Worm (Caenorhabditis elegans) whole organism, L1 larva: ENCODE measurements around the gene kgb-2.

Experiments used
- C04F5.9 ChIP-seq: sonication (generic microtip); optimal IDR thresholded peaks from 2 replicates; lab custom pipeline; 2016; ENCODE audit warnings: missing genetic modification characterization, missing compliant biosample characterization
- C34B4.2 ChIP-seq: sonication (generic microtip); optimal IDR thresholded peaks from 2 replicates; lab custom pipeline; 2017; ENCODE audit warnings: mild to moderate bottlenecking, missing genetic modification characterization, missing compliant biosample characterization
- F16B12.6 ChIP-seq: fragments of 150-350 bp; optimal IDR thresholded peaks from 2 replicates; lab custom pipeline; 2014; ENCODE audit warnings: missing biosample characterization, missing genetic modification characterization
- Y116A8C.19 ChIP-seq: sonication (generic microtip); optimal IDR thresholded peaks from 2 replicates; lab custom pipeline; 2016; ENCODE audit warnings: missing compliant biosample characterization, missing genetic modification characterization, borderline replicate concordance
- aly-2 ChIP-seq: fragments of 150-350 bp; optimal IDR thresholded peaks from 2 replicates; lab custom pipeline; 2014; ENCODE audit warnings: missing biosample characterization, missing genetic modification characterization
- ama-1 ChIP-seq: fragments of 150-350 bp; optimal IDR thresholded peaks from 2 replicates; lab custom pipeline; 2014
- blmp-1 ChIP-seq: fragments of 150-350 bp; optimal IDR thresholded peaks from 2 replicates; lab custom pipeline; 2014; ENCODE audit warnings: missing biosample characterization, missing genetic modification characterization
- ceh-63 ChIP-seq: fragments of 200-800 bp; sonication (Bioruptor generic); optimal IDR thresholded peaks from 2 replicates; lab custom pipeline; 2018; ENCODE audit warnings: mild to moderate bottlenecking, missing genetic modification characterization, missing compliant biosample characterization
- ceh-82 ChIP-seq, 3 experiments: fragments of 150-350 bp in 1 of 3; sonication (generic microtip) in 2 of 3; optimal IDR thresholded peaks; 2 replicates each; lab custom pipeline; 2014 to 2017; ENCODE audit warnings: missing biosample characterization in 3 of 3, missing genetic modification characterization in 3 of 3
- ceh-88 ChIP-seq: fragments of 200-800 bp; sonication (Bioruptor generic); IDR thresholded peaks from 2 replicates; pipeline ENCODE4 v1.3.6; 2022; ENCODE audit warnings: missing genetic modification characterization, missing compliant biosample characterization
- ceh-90 ChIP-seq: sonication (generic microtip); optimal IDR thresholded peaks from 2 replicates; lab custom pipeline; 2016; ENCODE audit warnings: missing genetic modification characterization, missing compliant biosample characterization
- ces-1 ChIP-seq: fragments of 150-350 bp; optimal IDR thresholded peaks from 2 replicates; lab custom pipeline; 2014; ENCODE audit warnings: missing biosample characterization, missing genetic modification reagents, missing genetic modification characterization
- dpl-1 ChIP-seq, 3 experiments: fragments of 150-350 bp in 2 of 3; sonication (generic microtip) in 1 of 3; optimal IDR thresholded peaks; 2 replicates each; lab custom pipeline; 2014 to 2017; ENCODE audit warnings: missing biosample characterization in 3 of 3, missing genetic modification characterization in 3 of 3, missing genetic modification reagents in 3 of 3
- dsc-1 ChIP-seq: sonication (generic microtip); optimal IDR thresholded peaks from 2 replicates; lab custom pipeline; 2016; ENCODE audit warnings: mild to moderate bottlenecking, missing genetic modification characterization, missing compliant biosample characterization
- egl-13 ChIP-seq: sonication (generic microtip); optimal IDR thresholded peaks from 2 replicates; lab custom pipeline; 2016; ENCODE audit warnings: missing genotype, missing genetic modification reagents, missing genetic modification characterization, missing compliant biosample characterization
- egl-27 ChIP-seq, 2 experiments: fragments of 150-350 bp in 1 of 2; sonication (generic microtip); optimal IDR thresholded peaks; 3 replicates each; lab custom pipeline; 2017 to 2018; ENCODE audit warnings: missing biosample characterization in 2 of 2, missing genetic modification characterization in 2 of 2, missing genetic modification reagents in 2 of 2
- elt-2 ChIP-seq: sonication (generic microtip); optimal IDR thresholded peaks from 2 replicates; lab custom pipeline; 2016; ENCODE audit warnings: missing genetic modification characterization, mild to moderate bottlenecking, inconsistent platforms, missing compliant biosample characterization, missing genetic modification reagents
- ets-5 ChIP-seq: fragments of 200-800 bp; sonication (Bioruptor generic); IDR thresholded peaks from 2 replicates; pipeline ENCODE4 v1.3.6; 2022; ENCODE audit warnings: missing genetic modification characterization, missing compliant biosample characterization
- fkh-10 ChIP-seq: sonication (generic microtip); optimal IDR thresholded peaks from 2 replicates; lab custom pipeline; 2017; ENCODE audit warnings: missing biosample characterization, missing genetic modification reagents, missing genetic modification characterization
- hlh-17 ChIP-seq: fragments of 200-800 bp; sonication (Bioruptor generic); optimal IDR thresholded peaks from 2 replicates; lab custom pipeline; 2018; ENCODE audit warnings: missing genetic modification characterization, mild to moderate bottlenecking, missing compliant biosample characterization, moderate library complexity, borderline replicate concordance
- hpl-2 ChIP-seq: fragments of 150-350 bp; optimal IDR thresholded peaks from 2 replicates; lab custom pipeline; 2014; ENCODE audit warnings: missing biosample characterization, missing genetic modification reagents, missing genetic modification characterization
- irx-1 ChIP-seq: sonication (generic microtip); optimal IDR thresholded peaks from 2 replicates; lab custom pipeline; 2016; ENCODE audit warnings: missing genetic modification characterization, missing compliant biosample characterization
- lin-13 ChIP-seq: fragments of 150-350 bp; optimal IDR thresholded peaks from 2 replicates; lab custom pipeline; 2014; ENCODE audit warnings: missing biosample characterization, missing genetic modification reagents, missing genetic modification characterization
- lin-15B ChIP-seq: fragments of 150-350 bp; sonication (generic microtip); optimal IDR thresholded peaks from 3 replicates; lab custom pipeline; 2014; ENCODE audit warnings: missing biosample characterization, missing genetic modification characterization
- lin-35 ChIP-seq, 2 experiments: fragments of 150-350 bp; optimal IDR thresholded peaks; 2 replicates each; lab custom pipeline; 2014; ENCODE audit warnings: missing biosample characterization in 2 of 2, missing genetic modification characterization in 2 of 2, missing genetic modification reagents in 2 of 2
- lin-39 ChIP-seq: fragments of 150-350 bp; optimal IDR thresholded peaks from 2 replicates; lab custom pipeline; 2014; ENCODE audit warnings: missing biosample characterization, missing genetic modification reagents, missing genetic modification characterization
- lir-3 ChIP-seq: sonication (generic microtip); optimal IDR thresholded peaks from 2 replicates; lab custom pipeline; 2016; ENCODE audit warnings: mild to moderate bottlenecking, missing genetic modification characterization, moderate library complexity, missing compliant biosample characterization; ENCODE audit not compliant: poor library complexity
- mdl-1 ChIP-seq, 2 experiments: fragments of 150-350 bp; optimal IDR thresholded peaks; 2 replicates each; lab custom pipeline; 2014 to 2017; ENCODE audit warnings: missing biosample characterization in 2 of 2, missing genetic modification characterization in 2 of 2, inconsistent platforms in 1 of 2
- mep-1 ChIP-seq: fragments of 150-350 bp; optimal IDR thresholded peaks from 2 replicates; lab custom pipeline; 2014; ENCODE audit warnings: missing biosample characterization, missing genetic modification characterization
- nhr-11 ChIP-seq: fragments of 150-350 bp; optimal IDR thresholded peaks from 2 replicates; lab custom pipeline; 2014; ENCODE audit warnings: missing biosample characterization, missing genetic modification characterization
- nhr-12 ChIP-seq: sonication (generic microtip); optimal IDR thresholded peaks from 2 replicates; lab custom pipeline; 2017; ENCODE audit warnings: missing biosample characterization, missing genetic modification characterization
- nhr-19 ChIP-seq: fragments of 200-800 bp; sonication (Bioruptor generic); conservative IDR thresholded peaks from 2 replicates; pipeline ENCODE4 v1.3.6; 2022; ENCODE audit warnings: missing genetic modification characterization, missing compliant biosample characterization
- nhr-20 ChIP-seq: sonication (generic microtip); optimal IDR thresholded peaks from 2 replicates; lab custom pipeline; 2016; ENCODE audit warnings: mild to moderate bottlenecking, missing genetic modification characterization, missing compliant biosample characterization
- nhr-28 ChIP-seq: fragments of 150-350 bp; optimal IDR thresholded peaks from 2 replicates; lab custom pipeline; 2014; ENCODE audit warnings: missing biosample characterization, missing genetic modification characterization
- nhr-47 ChIP-seq: sonication (generic microtip); optimal IDR thresholded peaks from 2 replicates; lab custom pipeline; 2016; ENCODE audit warnings: mild to moderate bottlenecking, missing genetic modification characterization, moderate library complexity, missing compliant biosample characterization
- nhr-71 ChIP-seq: sonication (generic microtip); optimal IDR thresholded peaks from 2 replicates; lab custom pipeline; 2016; ENCODE audit warnings: mild to moderate bottlenecking, missing genetic modification characterization, moderate library complexity, missing compliant biosample characterization
- nhr-76 ChIP-seq: sonication (generic microtip); optimal IDR thresholded peaks from 2 replicates; lab custom pipeline; 2017; ENCODE audit warnings: missing biosample characterization, missing genetic modification characterization
- nhr-84 ChIP-seq: sonication (generic microtip); optimal IDR thresholded peaks from 2 replicates; lab custom pipeline; 2017; ENCODE audit warnings: missing biosample characterization, missing genetic modification characterization
- pax-3 ChIP-seq: fragments of 200-800 bp; sonication (Bioruptor generic); optimal IDR thresholded peaks from 2 replicates; lab custom pipeline; 2018; ENCODE audit warnings: mild to moderate bottlenecking, missing genetic modification characterization, moderate library complexity, missing compliant biosample characterization
- pqm-1 ChIP-seq: sonication (generic microtip); optimal IDR thresholded peaks from 3 replicates; lab custom pipeline; 2017; ENCODE audit warnings: missing biosample characterization, missing genetic modification characterization
- rnt-1 ChIP-seq: sonication (generic microtip); optimal IDR thresholded peaks from 2 replicates; lab custom pipeline; 2016; ENCODE audit warnings: mild to moderate bottlenecking, missing genetic modification characterization, moderate library complexity, missing compliant biosample characterization
- skn-1 ChIP-seq: fragments of 150-350 bp; optimal IDR thresholded peaks from 2 replicates; lab custom pipeline; 2014; ENCODE audit warnings: missing biosample characterization, missing genetic modification characterization
- snu-23 ChIP-seq: sonication (generic microtip); optimal IDR thresholded peaks from 2 replicates; lab custom pipeline; 2016; ENCODE audit warnings: missing genetic modification characterization, missing compliant biosample characterization
- sox-4 ChIP-seq: sonication (generic microtip); optimal IDR thresholded peaks from 2 replicates; lab custom pipeline; 2016; ENCODE audit warnings: missing genetic modification characterization, missing compliant biosample characterization
- sup-37 ChIP-seq: fragments of 200-800 bp; sonication (Bioruptor generic); optimal IDR thresholded peaks from 2 replicates; lab custom pipeline; 2018; ENCODE audit warnings: mild to moderate bottlenecking, missing genetic modification characterization, missing compliant biosample characterization
- swsn-7 ChIP-seq: sonication (generic microtip); optimal IDR thresholded peaks from 2 replicates; lab custom pipeline; 2016; ENCODE audit warnings: missing genetic modification characterization, missing compliant biosample characterization
- unc-130 ChIP-seq: fragments of 150-350 bp; optimal IDR thresholded peaks from 2 replicates; lab custom pipeline; 2017; ENCODE audit warnings: missing biosample characterization, missing genetic modification characterization, inconsistent platforms
- unc-62 ChIP-seq: fragments of 150-350 bp; optimal IDR thresholded peaks from 2 replicates; lab custom pipeline; 2014; ENCODE audit warnings: missing biosample characterization, missing genetic modification reagents, missing genetic modification characterization
- unc-86 ChIP-seq: sonication (generic microtip); optimal IDR thresholded peaks from 2 replicates; lab custom pipeline; 2016; ENCODE audit warnings: missing genetic modification characterization, missing compliant biosample characterization
- unc-98 ChIP-seq: fragments of 200-800 bp; sonication (Bioruptor generic); IDR thresholded peaks from 2 replicates; pipeline ENCODE4 v1.3.6; 2022; ENCODE audit warnings: missing genetic modification characterization, missing compliant biosample characterization
- vab-15 ChIP-seq: sonication (generic microtip); optimal IDR thresholded peaks from 2 replicates; lab custom pipeline; 2017; ENCODE audit warnings: missing genotype, mild to moderate bottlenecking, missing genetic modification characterization, missing compliant biosample characterization
- xbp-1 ChIP-seq: sonication (generic microtip); optimal IDR thresholded peaks from 2 replicates; lab custom pipeline; 2016; ENCODE audit warnings: missing genetic modification characterization, missing compliant biosample characterization
- zip-4 ChIP-seq: fragments of 200-800 bp; sonication (Bioruptor generic); optimal IDR thresholded peaks from 2 replicates; lab custom pipeline; 2018; ENCODE audit warnings: mild to moderate bottlenecking, missing genetic modification characterization, moderate library complexity, missing compliant biosample characterization
- ztf-4 ChIP-seq: fragments of 150-350 bp; optimal IDR thresholded peaks from 2 replicates; lab custom pipeline; 2014; ENCODE audit warnings: missing biosample characterization, missing genetic modification characterization

The kgb-2 gene

ce11 chrIV:3654214-3654613, 47.6 kb downstream of the kgb-2 start:
- peak in 2 of 3 experiments; percentile 15 for TF ChIP-seq dpl-1 (GFP tag; optimal IDR thresholded peaks at IDR 0.05; lab: Kevin White, UChicago)
- peak; percentile 28 for TF ChIP-seq nhr-11
- peak; percentile 28 for TF ChIP-seq lir-3
- no peak for TF ChIP-seq nhr-12 (tag; lab: Kevin White, UChicago)
- no peak for TF ChIP-seq nhr-84 (tag; lab: Kevin White, UChicago)
- TF ChIP-seq unc-86 = no peak
- TF ChIP-seq unc-98 (GFP tag; lab: Robert Waterston, UW) = peak; percentile 63; the same call in 1 of the 2 replicates
- peak in 1 of 2 experiments; percentile 90 for TF ChIP-seq mdl-1 (tag; optimal IDR thresholded peaks at IDR 0.05; lab: Kevin White, UChicago)
- TF ChIP-seq unc-62 = no peak
- peak; percentile 74 for TF ChIP-seq blmp-1 (tag; lab: Kevin White, UChicago)
- peak; percentile 87 for TF ChIP-seq snu-23
- peak; percentile 3 for TF ChIP-seq lin-39 (tag; lab: Kevin White, UChicago)
- TF ChIP-seq ces-1 (GFP tag; lab: Kevin White, UChicago) = no peak
- TF ChIP-seq nhr-47 = peak; percentile 70
- no peak for TF ChIP-seq hpl-2 (GFP tag; lab: Kevin White, UChicago)
- TF ChIP-seq vab-15 = no peak
- no peak for TF ChIP-seq mep-1 (tag; lab: Kevin White, UChicago)
- peak; percentile 94 for TF ChIP-seq nhr-19
- TF ChIP-seq lin-13 (GFP tag; lab: Kevin White, UChicago) = no peak
- TF ChIP-seq C04F5.9 (tag; lab: Kevin White, UChicago) = no peak
- TF ChIP-seq egl-27 (tag; optimal IDR thresholded peaks at IDR 0.05; lab: Kevin White, UChicago) = peak in 1 of 2 experiments; percentile 9
- TF ChIP-seq lin-35 (GFP tag; optimal IDR thresholded peaks at IDR 0.05; lab: Kevin White, UChicago) = peak in 1 of 2 experiments; percentile 45
- TF ChIP-seq nhr-20 = peak; percentile 92
- TF ChIP-seq F16B12.6 (tag; lab: Kevin White, UChicago) = no peak
- no peak for TF ChIP-seq ama-1 (lab: Kevin White, UChicago)
- peak; percentile 64 for TF ChIP-seq sup-37 (GFP tag; lab: Kevin White, UChicago)
- TF ChIP-seq Y116A8C.19 (tag; lab: Kevin White, UChicago) = no peak
- TF ChIP-seq skn-1 = peak; percentile 18
- no peak for TF ChIP-seq hlh-17
- peak; percentile 15 for TF ChIP-seq pax-3
- TF ChIP-seq ceh-88 (GFP tag; lab: Robert Waterston, UW) = no peak; the same call in 1 of the 2 replicates
- peak; percentile 84 for TF ChIP-seq unc-130
- TF ChIP-seq rnt-1 = peak; percentile 94
- TF ChIP-seq nhr-28 (tag; lab: Kevin White, UChicago) = no peak
- TF ChIP-seq nhr-76 (tag; lab: Kevin White, UChicago) = no peak
- peak; percentile 70 for TF ChIP-seq ztf-4 (tag; lab: Kevin White, UChicago)
- peak; percentile 29 for TF ChIP-seq irx-1 (tag; lab: Kevin White, UChicago)
- TF ChIP-seq lin-15B (tag; lab: Kevin White, UChicago) = no peak
- no peak for TF ChIP-seq C34B4.2
- TF ChIP-seq ceh-82 (tag; optimal IDR thresholded peaks at IDR 0.05; lab: Kevin White, UChicago) = peak in 1 of 3 experiments; percentile 2
- TF ChIP-seq aly-2 = no peak
- TF ChIP-seq pqm-1 = no peak
- TF ChIP-seq zip-4 = no peak
- TF ChIP-seq ets-5 = no peak
- TF ChIP-seq egl-13 (tag; lab: Kevin White, UChicago) = no peak
- no peak for TF ChIP-seq sox-4 (tag; lab: Kevin White, UChicago)
- TF ChIP-seq elt-2 (tag; lab: Kevin White, UChicago) = no peak
- peak; percentile 96 for TF ChIP-seq nhr-71 (tag; lab: Kevin White, UChicago)
- TF ChIP-seq ceh-90 (tag; lab: Kevin White, UChicago) = no peak
- TF ChIP-seq ceh-63 (GFP tag; lab: Kevin White, UChicago) = no peak
- peak; percentile 68 for TF ChIP-seq swsn-7 (tag; lab: Kevin White, UChicago)
- TF ChIP-seq fkh-10 (GFP tag; lab: Kevin White, UChicago) = no peak
- peak; percentile 17 for TF ChIP-seq dsc-1 (tag; lab: Kevin White, UChicago)
- TF ChIP-seq xbp-1 (tag; lab: Kevin White, UChicago) = peak; percentile 36
